Worm (Caenorhabditis elegans) whole organism, L1 larva: ENCODE data around the gene rpl-22.

Experiments
- Y116A8C.19 ChIP-seq: sonication (generic microtip); optimal IDR thresholded peaks from 2 replicates; lab custom pipeline; 2016; ENCODE audit warnings: missing compliant biosample characterization, missing genetic modification characterization, borderline replicate concordance
- dsc-1 ChIP-seq: sonication (generic microtip); optimal IDR thresholded peaks from 2 replicates; lab custom pipeline; 2016; ENCODE audit warnings: mild to moderate bottlenecking, missing genetic modification characterization, missing compliant biosample characterization
- egl-27 ChIP-seq, 2 experiments: fragments of 150-350 bp in 1 of 2; sonication (generic microtip); optimal IDR thresholded peaks; 3 replicates each; lab custom pipeline; 2017 to 2018; ENCODE audit warnings: missing biosample characterization in 2 of 2, missing genetic modification characterization in 2 of 2, missing genetic modification reagents in 2 of 2
- elt-3 ChIP-seq, 6 experiments: fragments of 150-350 bp in 1 of 6; sonication (generic microtip); optimal IDR thresholded peaks; 2 replicates each; lab custom pipeline; 2017 to 2018; ENCODE audit warnings: missing biosample characterization in 6 of 6, missing genetic modification characterization in 6 of 6, inconsistent platforms in 1 of 6
- fkh-10 ChIP-seq: sonication (generic microtip); optimal IDR thresholded peaks from 2 replicates; lab custom pipeline; 2017; ENCODE audit warnings: missing biosample characterization, missing genetic modification reagents, missing genetic modification characterization
- fos-1 ChIP-seq: fragments of 150-350 bp; optimal IDR thresholded peaks from 2 replicates; lab custom pipeline; 2014; ENCODE audit warnings: missing biosample characterization, missing genetic modification characterization
- lin-35 ChIP-seq, 2 experiments: fragments of 150-350 bp; optimal IDR thresholded peaks; 2 replicates each; lab custom pipeline; 2014; ENCODE audit warnings: missing biosample characterization in 2 of 2, missing genetic modification characterization in 2 of 2, missing genetic modification reagents in 2 of 2
- lsy-2 ChIP-seq, 2 experiments: fragments of 150-350 bp; optimal IDR thresholded peaks; 2 replicates each; lab custom pipeline; 2014; ENCODE audit warnings: missing biosample characterization in 2 of 2, missing genetic modification characterization in 2 of 2
- mef-2 ChIP-seq: fragments of 150-350 bp; optimal IDR thresholded peaks from 2 replicates; lab custom pipeline; 2014; ENCODE audit warnings: missing biosample characterization, missing genetic modification characterization
- mep-1 ChIP-seq: fragments of 150-350 bp; optimal IDR thresholded peaks from 2 replicates; lab custom pipeline; 2014; ENCODE audit warnings: missing biosample characterization, missing genetic modification characterization
- unc-62 ChIP-seq: fragments of 150-350 bp; optimal IDR thresholded peaks from 2 replicates; lab custom pipeline; 2014; ENCODE audit warnings: missing biosample characterization, missing genetic modification reagents, missing genetic modification characterization
- xbp-1 ChIP-seq: sonication (generic microtip); optimal IDR thresholded peaks from 2 replicates; lab custom pipeline; 2016; ENCODE audit warnings: missing genetic modification characterization, missing compliant biosample characterization
- zip-4 ChIP-seq: fragments of 200-800 bp; sonication (Bioruptor generic); optimal IDR thresholded peaks from 2 replicates; lab custom pipeline; 2018; ENCODE audit warnings: mild to moderate bottlenecking, missing genetic modification characterization, moderate library complexity, missing compliant biosample characterization
- ztf-4 ChIP-seq: fragments of 150-350 bp; optimal IDR thresholded peaks from 2 replicates; lab custom pipeline; 2014; ENCODE audit warnings: missing biosample characterization, missing genetic modification characterization

- no peak for TF ChIP-seq egl-27 (tag; optimal IDR thresholded peaks at IDR 0.05; lab: Kevin White, UChicago)
- no peak for TF ChIP-seq elt-3 (tag; optimal IDR thresholded peaks at IDR 0.05; lab: Kevin White, UChicago)
- no peak for TF ChIP-seq zip-4 (GFP tag; lab: Kevin White, UChicago)
- TF ChIP-seq Y116A8C.19 (tag; lab: Kevin White, UChicago): no peak
- no peak for TF ChIP-seq mep-1 (tag; lab: Kevin White, UChicago)
- no peak for TF ChIP-seq ztf-4
- TF ChIP-seq fkh-10: no peak
- no peak for TF ChIP-seq fos-1 (tag; lab: Kevin White, UChicago)
- TF ChIP-seq dsc-1 (tag; lab: Kevin White, UChicago): no peak
- TF ChIP-seq lsy-2 (tag; optimal IDR thresholded peaks at IDR 0.05; lab: Kevin White, UChicago): no peak
- TF ChIP-seq xbp-1 (tag; lab: Kevin White, UChicago): no peak
- TF ChIP-seq unc-62 (GFP tag; lab: Kevin White, UChicago): no peak
- no peak for TF ChIP-seq mef-2 (tag; lab: Kevin White, UChicago)
- no peak for TF ChIP-seq lin-35 (GFP tag; optimal IDR thresholded peaks at IDR 0.05; lab: Kevin White, UChicago)
Measured at ce11 chrII:5031612-5032011, 23.8 kb upstream of the rpl-22 start, which contains the start of gene wdr-83.
